Fruit fly (Drosophila melanogaster) whole organism, embryonic: ENCODE results near the gene CG44005.
A peak's percentile ranks its signal among the peaks of the same experiment; 100 is the strongest.

Experiments
- Asciz ChIP-seq: fragments of 200-800 bp; sonication (Bioruptor generic); optimal IDR thresholded peaks from 2 replicates; lab custom pipeline; 2017; ENCODE audit warnings: missing biosample characterization, mild to moderate bottlenecking, missing genetic modification characterization, missing genetic modification reagents
- Atf3 ChIP-seq: fragments of 200-800 bp; sonication (Bioruptor generic); optimal IDR thresholded peaks from 3 replicates; lab custom pipeline; 2016; ENCODE audit warnings: missing biosample characterization, missing genetic modification characterization
- BEAF-32 ChIP-seq: fragments of 200-800 bp; sonication (Bioruptor generic); optimal IDR thresholded peaks from 3 replicates; lab custom pipeline; 2017; ENCODE audit warnings: missing biosample characterization, missing genetic modification characterization, mild to moderate bottlenecking, moderate library complexity, missing genetic modification reagents
- CG11398 ChIP-seq: fragments of 200-800 bp; sonication (Bioruptor generic); optimal IDR thresholded peaks from 2 replicates; lab custom pipeline; 2016; ENCODE audit warnings: missing biosample characterization, missing genetic modification characterization
- CG15514 ChIP-seq: fragments of 200-800 bp; sonication (Bioruptor generic); optimal IDR thresholded peaks from 3 replicates; lab custom pipeline; 2017; ENCODE audit warnings: missing biosample characterization, missing genetic modification characterization, mild to moderate bottlenecking, moderate library complexity, missing genetic modification reagents
- CG15601 ChIP-seq: fragments of 200-800 bp; sonication (Bioruptor generic); optimal IDR thresholded peaks from 3 replicates; lab custom pipeline; 2019; ENCODE audit warnings: missing biosample characterization, mild to moderate bottlenecking, missing genetic modification characterization, moderate library complexity
- CG1603 ChIP-seq: fragments of 200-800 bp; sonication (Bioruptor generic); optimal IDR thresholded peaks from 2 replicates; lab custom pipeline; 2019; ENCODE audit warnings: missing biosample characterization, mild to moderate bottlenecking, missing genetic modification characterization, moderate library complexity
- CG17186 ChIP-seq: fragments of 200-800 bp; sonication (Bioruptor generic); optimal IDR thresholded peaks from 3 replicates; lab custom pipeline; 2017; ENCODE audit warnings: missing biosample characterization, missing genetic modification reagents, missing genetic modification characterization
- CG17568 ChIP-seq: fragments of 200-800 bp; sonication (Bioruptor generic); optimal IDR thresholded peaks from 2 replicates; lab custom pipeline; 2018; ENCODE audit warnings: missing biosample characterization, mild to moderate bottlenecking, missing genetic modification characterization, moderate library complexity
- CG2116 ChIP-seq: fragments of 200-800 bp; sonication (Bioruptor generic); optimal IDR thresholded peaks from 3 replicates; lab custom pipeline; 2018; ENCODE audit warnings: missing biosample characterization, mild to moderate bottlenecking, missing genetic modification characterization
- CG2202 ChIP-seq: fragments of 200-800 bp; sonication (Bioruptor generic); optimal IDR thresholded peaks from 2 replicates; lab custom pipeline; 2018; ENCODE audit warnings: missing biosample characterization, mild to moderate bottlenecking, missing genetic modification characterization
- CG3065 ChIP-seq: fragments of 200-800 bp; sonication (Bioruptor generic); optimal IDR thresholded peaks from 2 replicates; lab custom pipeline; 2016; ENCODE audit warnings: missing biosample characterization, missing genetic modification characterization
- CG31224 ChIP-seq: fragments of 200-800 bp; sonication (Bioruptor generic); IDR thresholded peaks from 2 replicates; pipeline ENCODE4 v1.3.6; 2022; ENCODE audit warnings: missing biosample characterization, missing genetic modification characterization
- CG4617 ChIP-seq: fragments of 200-800 bp; sonication (Bioruptor generic); optimal IDR thresholded peaks from 3 replicates; lab custom pipeline; 2016; ENCODE audit warnings: missing biosample characterization, missing genetic modification characterization, borderline replicate concordance
- CG8765 ChIP-seq: fragments of 200-800 bp; sonication (Bioruptor generic); IDR thresholded peaks from 2 replicates; pipeline ENCODE4 v1.3.6; 2022; ENCODE audit warnings: missing biosample characterization, missing genetic modification characterization
- CG8924 ChIP-seq: fragments of 200-800 bp; optimal IDR thresholded peaks from 3 replicates; lab custom pipeline; 2019; ENCODE audit warnings: missing biosample characterization, mild to moderate bottlenecking, missing genetic modification characterization, moderate library complexity
- CTCF ChIP-seq: fragments of 200-800 bp; sonication (Bioruptor generic); optimal IDR thresholded peaks from 2 replicates; lab custom pipeline; 2017; ENCODE audit warnings: missing biosample characterization, mild to moderate bottlenecking, missing genetic modification characterization, moderate library complexity
- D19A ChIP-seq: fragments of 200-800 bp; optimal IDR thresholded peaks from 3 replicates; lab custom pipeline; 2019; ENCODE audit warnings: missing biosample characterization, mild to moderate bottlenecking, missing genetic modification characterization, moderate library complexity
- Dll ChIP-seq: fragments of 200-800 bp; sonication (Bioruptor generic); IDR thresholded peaks from 4 replicates; pipeline ENCODE4 v1.3.6; 2022; ENCODE audit warnings: missing biosample characterization, missing genetic modification characterization; ENCODE audit not compliant: partially characterized antibody
- Doc3 ChIP-seq: fragments of 200-800 bp; sonication (Bioruptor generic); IDR thresholded peaks from 3 replicates; pipeline ENCODE4 v1.3.6; 2022; ENCODE audit warnings: missing biosample characterization, missing genetic modification characterization; ENCODE audit not compliant: partially characterized antibody
- Dp ChIP-seq: fragments of 200-800 bp; sonication (Bioruptor generic); optimal IDR thresholded peaks from 2 replicates; lab custom pipeline; 2018; ENCODE audit warnings: missing biosample characterization, mild to moderate bottlenecking, missing genetic modification characterization, moderate library complexity
- Dref ChIP-seq: fragments of 200-800 bp; sonication (Bioruptor generic); IDR thresholded peaks from 2 replicates; pipeline ENCODE4 v1.3.6; 2022; ENCODE audit warnings: missing biosample characterization, missing genetic modification characterization
- E2f2 ChIP-seq: fragments of 200-800 bp; sonication (Bioruptor generic); IDR thresholded peaks from 2 replicates; pipeline ENCODE4 v1.3.6; 2022; ENCODE audit warnings: missing biosample characterization, missing genetic modification characterization
- HLH54F ChIP-seq: fragments of 200-800 bp; sonication (Bioruptor generic); optimal IDR thresholded peaks from 3 replicates; lab custom pipeline; 2016; ENCODE audit warnings: missing biosample characterization, missing genetic modification characterization
- Hand ChIP-seq: fragments of 200-800 bp; sonication (Bioruptor generic); optimal IDR thresholded peaks from 2 replicates; lab custom pipeline; 2017; ENCODE audit warnings: mild to moderate bottlenecking, missing biosample characterization, missing genetic modification reagents, missing genetic modification characterization
- Hmx ChIP-seq: fragments of 200-800 bp; sonication (Bioruptor generic); optimal IDR thresholded peaks from 2 replicates; lab custom pipeline; 2016; ENCODE audit warnings: missing biosample characterization, missing genetic modification characterization
- Kr ChIP-seq: fragments of 200-800 bp; sonication (Bioruptor generic); optimal IDR thresholded peaks from 2 replicates; lab custom pipeline; 2017; ENCODE audit warnings: missing biosample characterization, mild to moderate bottlenecking, missing genetic modification characterization
- Mes4 ChIP-seq: fragments of 200-800 bp; sonication (Bioruptor generic); optimal IDR thresholded peaks from 2 replicates; lab custom pipeline; 2016; ENCODE audit warnings: missing biosample characterization, missing genetic modification characterization
- Opbp ChIP-seq: fragments of 200-800 bp; sonication (Bioruptor generic); IDR thresholded peaks from 3 replicates; pipeline ENCODE4 v1.3.6; 2022; ENCODE audit warnings: missing biosample characterization, missing genetic modification characterization; ENCODE audit not compliant: partially characterized antibody
- Rx ChIP-seq: fragments of 200-800 bp; sonication (Bioruptor generic); IDR thresholded peaks from 2 replicates; pipeline ENCODE4 v1.3.6; 2022; ENCODE audit warnings: missing biosample characterization, missing genetic modification characterization
- Spps ChIP-seq: fragments of 200-800 bp; sonication (Bioruptor generic); optimal IDR thresholded peaks from 2 replicates; lab custom pipeline; 2018; ENCODE audit warnings: missing biosample characterization, mild to moderate bottlenecking, missing genetic modification characterization
- Sry-β ChIP-seq: fragments of 200-800 bp; sonication (Bioruptor generic); optimal IDR thresholded peaks from 2 replicates; lab custom pipeline; 2018; ENCODE audit warnings: missing biosample characterization, mild to moderate bottlenecking, missing genetic modification characterization, moderate library complexity
- Taf1 ChIP-seq: fragments of 200-800 bp; sonication (Bioruptor generic); IDR thresholded peaks from 2 replicates; pipeline ENCODE4 v1.3.6; 2022; ENCODE audit warnings: missing biosample characterization, missing genetic modification characterization
- amos ChIP-seq: fragments of 200-800 bp; sonication (Bioruptor generic); IDR thresholded peaks from 2 replicates; pipeline ENCODE4 v1.3.6; 2022; ENCODE audit warnings: missing biosample characterization, missing genetic modification characterization; ENCODE audit not compliant: partially characterized antibody
- chinmo ChIP-seq: fragments of 200-800 bp; sonication (Bioruptor generic); IDR thresholded peaks from 4 replicates; pipeline ENCODE4 v1.3.6; 2022; ENCODE audit warnings: missing biosample characterization, missing genetic modification characterization; ENCODE audit not compliant: partially characterized antibody
- crc ChIP-seq: fragments of 200-800 bp; sonication (Bioruptor generic); optimal IDR thresholded peaks from 2 replicates; lab custom pipeline; 2016; ENCODE audit warnings: missing biosample characterization, missing genetic modification characterization
- crp ChIP-seq, 2 experiments: fragments of 200-800 bp; sonication (Bioruptor generic); optimal IDR thresholded peaks; 2 replicates in 1 of 2; 3 replicates in 1 of 2; lab custom pipeline; 2017; ENCODE audit warnings: missing biosample characterization in 2 of 2, missing genetic modification characterization in 2 of 2, mild to moderate bottlenecking in 1 of 2, moderate library complexity in 1 of 2
- da ChIP-seq: fragments of 200-800 bp; sonication (Bioruptor generic); optimal IDR thresholded peaks from 2 replicates; lab custom pipeline; 2016; ENCODE audit warnings: missing biosample characterization, missing genetic modification characterization
- dm ChIP-seq: fragments of 200-800 bp; sonication (Bioruptor generic); optimal IDR thresholded peaks from 3 replicates; lab custom pipeline; 2016; ENCODE audit warnings: missing biosample characterization, missing genetic modification characterization
- gem ChIP-seq: fragments of 200-800 bp; sonication (Bioruptor generic); optimal IDR thresholded peaks from 2 replicates; lab custom pipeline; 2019; ENCODE audit warnings: missing biosample characterization, mild to moderate bottlenecking, missing genetic modification characterization, moderate library complexity
- run ChIP-seq: fragments of 200-800 bp; sonication (Bioruptor generic); optimal IDR thresholded peaks from 3 replicates; lab custom pipeline; 2018; ENCODE audit warnings: missing biosample characterization, mild to moderate bottlenecking, missing genetic modification characterization
- sd ChIP-seq: fragments of 200-800 bp; sonication (Bioruptor generic); optimal IDR thresholded peaks from 3 replicates; lab custom pipeline; 2018; ENCODE audit warnings: missing biosample characterization, mild to moderate bottlenecking, missing genetic modification characterization, moderate library complexity
- sna ChIP-seq: fragments of 200-800 bp; sonication (Bioruptor generic); IDR thresholded peaks from 2 replicates; pipeline ENCODE4 v1.3.6; 2022; ENCODE audit warnings: missing biosample characterization, missing genetic modification characterization; ENCODE audit not compliant: partially characterized antibody
- stwl ChIP-seq: fragments of 200-800 bp; sonication (Bioruptor generic); optimal IDR thresholded peaks from 3 replicates; lab custom pipeline; 2018; ENCODE audit warnings: missing biosample characterization, mild to moderate bottlenecking, missing genetic modification characterization, moderate library complexity
- tin ChIP-seq: fragments of 200-800 bp; sonication (Bioruptor generic); optimal IDR thresholded peaks from 3 replicates; lab custom pipeline; 2016; ENCODE audit warnings: missing biosample characterization, missing genetic modification characterization
- tll ChIP-seq, 2 experiments: fragments of 200-800 bp in 1 of 2; fragments of >200 bp in 1 of 2; sonication (Bioruptor generic) in 1 of 2; optimal IDR thresholded peaks; 2 replicates each; lab custom pipeline; 2017 to 2019; ENCODE audit warnings: missing biosample characterization in 2 of 2, missing genetic modification characterization in 2 of 2, mild to moderate bottlenecking in 1 of 2, moderate library complexity in 1 of 2
- tna ChIP-seq: fragments of 200-800 bp; sonication (Bioruptor generic); IDR thresholded peaks from 2 replicates; pipeline ENCODE4 v1.3.6; 2022; ENCODE audit warnings: missing biosample characterization, missing genetic modification characterization; ENCODE audit not compliant: partially characterized antibody
- trem ChIP-seq: fragments of 200-800 bp; optimal IDR thresholded peaks from 3 replicates; lab custom pipeline; 2019; ENCODE audit warnings: missing biosample characterization, mild to moderate bottlenecking, missing genetic modification characterization, moderate library complexity
- yki ChIP-seq: fragments of >200 bp; optimal IDR thresholded peaks from 3 replicates; lab custom pipeline; 2018
- zen2 ChIP-seq: fragments of 200-800 bp; sonication (Bioruptor generic); IDR thresholded peaks from 3 replicates; pipeline ENCODE4 v1.3.6; 2022; ENCODE audit warnings: missing biosample characterization, missing genetic modification characterization; ENCODE audit not compliant: partially characterized antibody

Gene CG44005

DNA sequence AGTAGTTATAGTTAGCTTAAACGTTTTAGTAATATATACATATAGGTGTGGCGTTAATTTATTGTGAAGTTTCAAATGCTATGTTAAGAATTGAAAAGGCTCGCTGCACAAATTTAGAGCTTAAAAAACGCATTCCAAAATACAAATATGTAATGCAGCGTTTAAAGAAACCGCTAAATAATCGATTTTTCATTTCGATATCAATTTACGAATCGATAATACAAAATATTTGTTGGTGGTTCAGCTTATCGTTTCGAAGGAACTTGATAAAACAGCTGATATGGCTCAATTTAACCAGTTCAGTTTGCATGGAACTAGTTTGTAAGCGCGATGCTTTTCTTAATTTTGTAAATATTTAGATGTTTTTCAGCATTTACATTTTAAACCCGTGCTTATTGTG, 40.7 kb upstream of the CG44005 start, which contains the start of the genes CG32195 and CG7341 (continued):
- TF ChIP-seq CG8924 (tag; lab: Kevin White, UChicago) (no peak), run (tag; lab: Kevin White, UChicago) (no peak), dm (GFP tag; lab: Kevin White, UChicago) (no peak), CG31224 (no peak), Doc3 (GFP tag; lab: Robert Waterston, UW) (peak; percentile 72), Dll (GFP tag; lab: Robert Waterston, UW) (peak; percentile 83), BEAF-32 (peak; percentile 46), Opbp (GFP tag; lab: Robert Waterston, UW) (peak; percentile 60; the same call in 2 of the 3 replicates), Spps (tag; lab: Kevin White, UChicago) (no peak), Atf3 (GFP tag; lab: Kevin White, UChicago) (no peak), yki (lab: Kevin White, UChicago) (no peak), CG4617 (GFP tag; lab: Kevin White, UChicago) (peak; percentile 5), zen2 (GFP tag; lab: Robert Waterston, UW) (peak; percentile 84), tna (GFP tag; lab: Robert Waterston, UW) (peak; percentile 79), amos (GFP tag; lab: Robert Waterston, UW) (peak; percentile 68; the same call in 1 of the 2 replicates), CG8765 (GFP tag; lab: Robert Waterston, UW) (no peak), gem (tag; lab: Kevin White, UChicago) (no peak), sd (peak; percentile 77), CG1603 (tag; lab: Kevin White, UChicago) (peak; percentile 31), CG2116 (GFP tag; lab: Kevin White, UChicago) (peak; percentile 76), stwl (tag; lab: Kevin White, UChicago) (peak; percentile 83), trem (tag; lab: Kevin White, UChicago) (peak; percentile 25), CTCF (peak; percentile 29), da (GFP tag; lab: Kevin White, UChicago) (no peak), crc (GFP tag; lab: Kevin White, UChicago) (no peak), E2f2 (GFP tag; lab: Robert Waterston, UW) (peak; percentile 95), CG3065 (GFP tag; lab: Kevin White, UChicago) (no peak), D19A (tag; lab: Kevin White, UChicago) (peak; percentile 84), Sry-β (peak; percentile 18), crp (GFP tag; optimal IDR thresholded peaks at IDR 0.05; lab: Kevin White, UChicago) (peak; percentile 71 to 91), chinmo (GFP tag; lab: Robert Waterston, UW) (peak; percentile 71; the same call in 2 of the 4 replicates), CG15514 (GFP tag; lab: Kevin White, UChicago) (peak; percentile 99), Rx (GFP tag; lab: Robert Waterston, UW) (no peak), CG17186 (GFP tag; lab: Kevin White, UChicago) (peak; percentile 10), Dp (GFP tag; lab: Kevin White, UChicago) (peak; percentile 94), Dref (GFP tag; lab: Robert Waterston, UW) (peak; percentile 77), Asciz (GFP tag; lab: Kevin White, UChicago) (no peak), Taf1 (GFP tag; lab: Robert Waterston, UW) (no peak), sna (GFP tag; lab: Robert Waterston, UW) (peak; percentile 83), HLH54F (no peak), Hmx (no peak), CG15601 (tag; lab: Kevin White, UChicago) (peak; percentile 21), Kr (GFP tag; lab: Kevin White, UChicago) (no peak), tll (GFP tag; optimal IDR thresholded peaks at IDR 0.05; lab: Kevin White, UChicago) (no peak), CG17568 (GFP tag; lab: Kevin White, UChicago) (peak; percentile 26), CG2202 (tag; lab: Kevin White, UChicago) (no peak), CG11398 (GFP tag; lab: Kevin White, UChicago) (no peak), Hand (GFP tag; lab: Kevin White, UChicago) (no peak), tin (GFP tag; lab: Kevin White, UChicago) (no peak), Mes4 (no peak)
